Worm (Caenorhabditis elegans): Measurements from ENCODE around the gene Y17G7B.3.
A peak's percentile ranks its signal among the peaks of the same experiment; 100 is the strongest.

Y17G7B.3 gene

ce11 chrII:11964847-11965246 lies 24.0 kb upstream of the Y17G7B.3 start (continued):
- peak; percentile 32; the same call in 1 of the 2 replicates for TF ChIP-seq lin-1 (GFP tag; IDR thresholded peaks at IDR 0.05)
- TF ChIP-seq zfp-3 (GFP tag; conservative IDR thresholded peaks at IDR 0.05) = no peak
- TF ChIP-seq hlh-11 (tag; optimal IDR thresholded peaks at IDR 0.05) = peak; percentile 2

ce11 chrII:11966602-11967001 lies 22.2 kb upstream of the Y17G7B.3 start, which contains the start of gene rab-7:
TSS of gene rab-7 (minus strand) at chrII:11966931.
- TF ChIP-seq nhr-77 (tag; optimal IDR thresholded peaks at IDR 0.05) (peak; percentile 8), lsy-2 (tag; optimal IDR thresholded peaks at IDR 0.05) (peak in 1 of 2 experiments; percentile 39), dmd-8 (GFP tag; IDR thresholded peaks at IDR 0.05) (no peak), F37D6.2 (tag; optimal IDR thresholded peaks at IDR 0.05) (no peak), D1046.2 (GFP tag; IDR thresholded peaks at IDR 0.05) (0 out of 2 replicates have a peak, but pooled peaks have one; percentile 6), unc-62 (GFP tag; optimal IDR thresholded peaks at IDR 0.05 in 1 of 2) (no peak), unc-62 (tag; optimal IDR thresholded peaks at IDR 0.05) (no peak), lin-38 (GFP tag; IDR thresholded peaks at IDR 0.05) (peak; percentile 63), hif-1 (tag; optimal IDR thresholded peaks at IDR 0.05) (no peak), lin-13 (GFP tag; optimal IDR thresholded peaks at IDR 0.05) (peak; percentile 24), unc-130 (GFP tag; optimal IDR thresholded peaks at IDR 0.05) (no peak), ama-1 (optimal IDR thresholded peaks at IDR 0.05) (peak; percentile 86), zfp-3 (GFP tag; conservative IDR thresholded peaks at IDR 0.05) (0 out of 2 replicates have a peak, but pooled peaks have one; percentile 46), dve-1 (tag; optimal IDR thresholded peaks at IDR 0.05; ENCODE audit: insufficient read depth) (peak; percentile 58), mdl-1 (tag; optimal IDR thresholded peaks at IDR 0.05) (no peak), daf-16 (GFP tag; optimal IDR thresholded peaks at IDR 0.05) (no peak), daf-16 (tag; optimal IDR thresholded peaks at IDR 0.05) (peak; percentile 41), mdt-29 (GFP tag; IDR thresholded peaks at IDR 0.05) (no peak), ctbp-1 (GFP tag; IDR thresholded peaks at IDR 0.05) (0 out of 2 replicates have a peak, but pooled peaks have one; percentile 28), aha-1 (tag) (peak; percentile 95), Y48G9A.11 (GFP tag; IDR thresholded peaks at IDR 0.05) (peak; percentile 44; the same call in 1 of the 2 replicates), nhr-42 (GFP tag; IDR thresholded peaks at IDR 0.05) (no peak)

- peak; percentile 32 for TF ChIP-seq sdz-12 (GFP tag; optimal IDR thresholded peaks at IDR 0.05)
- TF ChIP-seq hlh-30 (tag; optimal IDR thresholded peaks at IDR 0.05; ENCODE audit: insufficient read depth) = peak; percentile 99
- peak; percentile 97 for TF ChIP-seq dve-1 (tag; optimal IDR thresholded peaks at IDR 0.05; ENCODE audit: insufficient read depth)
- peak; percentile 95 for TF ChIP-seq mxl-3 (GFP tag; optimal IDR thresholded peaks at IDR 0.05)
- peak; percentile 89 for TF ChIP-seq unc-130 (GFP tag; optimal IDR thresholded peaks at IDR 0.05)
- TF ChIP-seq T26A8.4 (GFP tag; IDR thresholded peaks at IDR 0.05) = peak; percentile 62
- TF ChIP-seq nhr-25 (tag; optimal IDR thresholded peaks at IDR 0.05; ENCODE audit: borderline replicate concordance, insufficient read depth) = peak; percentile 86
- no peak for TF ChIP-seq aly-2 (tag; optimal IDR thresholded peaks at IDR 0.05)
- peak; percentile 81 for TF ChIP-seq fkh-10 (GFP tag; optimal IDR thresholded peaks at IDR 0.05)
- TF ChIP-seq egl-43 (GFP tag; IDR thresholded peaks at IDR 0.05) = peak; percentile 79
- peak; percentile 81 for TF ChIP-seq lin-15B (tag; optimal IDR thresholded peaks at IDR 0.05)
- peak; percentile 96 for TF ChIP-seq nhr-11 (tag; optimal IDR thresholded peaks at IDR 0.05)
- TF ChIP-seq jun-1 (tag; optimal IDR thresholded peaks at IDR 0.05) = peak; percentile 84
- TF ChIP-seq F10B5.3 (tag; optimal IDR thresholded peaks at IDR 0.05) = no peak
- TF ChIP-seq F26F4.8 (GFP tag; conservative IDR thresholded peaks at IDR 0.05) = no peak
- TF ChIP-seq spr-3 (GFP tag; optimal IDR thresholded peaks at IDR 0.05) = peak; percentile 34
- peak in 1 of 2 experiments; percentile 14 for TF ChIP-seq daf-16 (GFP tag; optimal IDR thresholded peaks at IDR 0.05)
- TF ChIP-seq daf-16 (tag; optimal IDR thresholded peaks at IDR 0.05) = peak; percentile 52
- peak; percentile 35 for TF ChIP-seq ces-1 (GFP tag; optimal IDR thresholded peaks at IDR 0.05)
- TF ChIP-seq pqm-1 (tag; optimal IDR thresholded peaks at IDR 0.05) = no peak
- TF ChIP-seq daf-8 (GFP tag; IDR thresholded peaks at IDR 0.05) = no peak
- no peak for TF ChIP-seq R02D3.7 (tag; optimal IDR thresholded peaks at IDR 0.05)
- TF ChIP-seq madf-5 (GFP tag; IDR thresholded peaks at IDR 0.05) = peak in 1 of 2 experiments; percentile 67; a peak in 2 of 4 replicates
- TF ChIP-seq nhr-76 (tag; optimal IDR thresholded peaks at IDR 0.05) = peak; percentile 32
- peak; percentile 100 for TF ChIP-seq hlh-11 (tag; optimal IDR thresholded peaks at IDR 0.05)
- TF ChIP-seq php-3 (GFP tag; IDR thresholded peaks at IDR 0.05) = 0 out of 2 replicates have a peak, but pooled peaks have one; percentile 15
- TF ChIP-seq nhr-77 (tag; optimal IDR thresholded peaks at IDR 0.05) = peak; percentile 97
- TF ChIP-seq hmg-1.1 (GFP tag; IDR thresholded peaks at IDR 0.05) = peak; percentile 89
- TF ChIP-seq dpl-1 (GFP tag; optimal IDR thresholded peaks at IDR 0.05) = peak; percentile 76
Measured at ce11 chrII:11967507-11968127, 21.2 kb upstream of the Y17G7B.3 start, which contains the start of gene W03C9.5. TSS of gene W03C9.5 (minus strand) at chrII:11967544.

Measured in whole organism, L4 larva.